Fruit fly (Drosophila melanogaster) whole organism, embryonic: ENCODE data around the gene SPH93.

ENCODE experiments used
- Aef1 ChIP-seq: fragments of 200-800 bp; sonication (Bioruptor generic); IDR thresholded peaks from 3 replicates; pipeline ENCODE4 v1.3.6; 2022; ENCODE audit warnings: missing biosample characterization, missing genetic modification characterization
- Bteb2 ChIP-seq: fragments of 200-800 bp; sonication (Bioruptor generic); optimal IDR thresholded peaks from 2 replicates; lab custom pipeline; 2016; ENCODE audit warnings: missing biosample characterization, missing genetic modification characterization
- CG10147 ChIP-seq: fragments of 200-800 bp; sonication (Bioruptor generic); optimal IDR thresholded peaks from 2 replicates; lab custom pipeline; 2019; ENCODE audit warnings: missing biosample characterization, mild to moderate bottlenecking, missing genetic modification characterization, moderate library complexity
- CG10209 ChIP-seq: fragments of 200-800 bp; sonication (Bioruptor generic); optimal IDR thresholded peaks from 3 replicates; lab custom pipeline; 2017; ENCODE audit warnings: missing biosample characterization, mild to moderate bottlenecking, missing genetic modification characterization, missing genetic modification reagents
- CG11247 ChIP-seq: fragments of 200-800 bp; sonication (Bioruptor generic); IDR thresholded peaks from 2 replicates; pipeline ENCODE4 v1.3.6; 2022; ENCODE audit warnings: missing biosample characterization, missing genetic modification characterization
- CG12219 ChIP-seq: fragments of 200-800 bp; sonication (Bioruptor generic); optimal IDR thresholded peaks from 3 replicates; lab custom pipeline; 2018; ENCODE audit warnings: missing biosample characterization, mild to moderate bottlenecking, missing genetic modification characterization
- CG14441 ChIP-seq: fragments of 200-800 bp; sonication (Bioruptor generic); IDR thresholded peaks from 2 replicates; pipeline ENCODE4 v1.3.6; 2022; ENCODE audit warnings: missing biosample characterization, missing genetic modification characterization
- CG17186 ChIP-seq: fragments of 200-800 bp; sonication (Bioruptor generic); optimal IDR thresholded peaks from 3 replicates; lab custom pipeline; 2017; ENCODE audit warnings: missing biosample characterization, missing genetic modification reagents, missing genetic modification characterization
- CG17328 ChIP-seq: fragments of 200-800 bp; sonication (Bioruptor generic); IDR thresholded peaks from 2 replicates; pipeline ENCODE4 v1.3.6; 2022; ENCODE audit warnings: missing biosample characterization, missing genetic modification characterization
- CG17359 ChIP-seq: fragments of 200-800 bp; sonication (Bioruptor generic); optimal IDR thresholded peaks from 3 replicates; lab custom pipeline; 2018; ENCODE audit warnings: missing biosample characterization, mild to moderate bottlenecking, missing genetic modification characterization, moderate library complexity
- CG2116 ChIP-seq: fragments of 200-800 bp; sonication (Bioruptor generic); optimal IDR thresholded peaks from 3 replicates; lab custom pipeline; 2018; ENCODE audit warnings: missing biosample characterization, mild to moderate bottlenecking, missing genetic modification characterization
- CG2120 ChIP-seq: fragments of 200-800 bp; sonication (Bioruptor generic); optimal IDR thresholded peaks from 3 replicates; lab custom pipeline; 2016; ENCODE audit warnings: missing biosample characterization, missing genetic modification characterization
- CG2202 ChIP-seq: fragments of 200-800 bp; sonication (Bioruptor generic); optimal IDR thresholded peaks from 2 replicates; lab custom pipeline; 2018; ENCODE audit warnings: missing biosample characterization, mild to moderate bottlenecking, missing genetic modification characterization
- CG2678 ChIP-seq: fragments of 200-800 bp; sonication (Bioruptor generic); optimal IDR thresholded peaks from 3 replicates; lab custom pipeline; 2019; ENCODE audit warnings: missing biosample characterization, mild to moderate bottlenecking, missing genetic modification characterization, moderate library complexity
- CG32532 ChIP-seq: fragments of 200-800 bp; sonication (Bioruptor generic); IDR thresholded peaks from 2 replicates; pipeline ENCODE4 v1.3.6; 2022; ENCODE audit warnings: missing biosample characterization, missing genetic modification characterization
- CG32767 ChIP-seq: fragments of 200-800 bp; sonication (Bioruptor generic); IDR thresholded peaks from 2 replicates; pipeline ENCODE4 v1.3.6; 2022; ENCODE audit warnings: missing biosample characterization, missing genetic modification characterization
- CG33213 ChIP-seq: fragments of 200-800 bp; sonication (Bioruptor generic); optimal IDR thresholded peaks from 3 replicates; lab custom pipeline; 2016; ENCODE audit warnings: missing biosample characterization, missing genetic modification characterization
- CG4854 ChIP-seq: fragments of 200-800 bp; sonication (Bioruptor generic); optimal IDR thresholded peaks from 2 replicates; lab custom pipeline; 2016; ENCODE audit warnings: missing biosample characterization, missing genetic modification characterization, inconsistent platforms
- CG7357 ChIP-seq: fragments of 200-800 bp; sonication (Bioruptor generic); IDR thresholded peaks from 3 replicates; pipeline ENCODE4 v1.3.6; 2022; ENCODE audit warnings: missing biosample characterization, missing genetic modification characterization
- CG8765 ChIP-seq: fragments of 200-800 bp; sonication (Bioruptor generic); IDR thresholded peaks from 2 replicates; pipeline ENCODE4 v1.3.6; 2022; ENCODE audit warnings: missing biosample characterization, missing genetic modification characterization
- CG9609 ChIP-seq: fragments of 200-800 bp; sonication (Bioruptor generic); optimal IDR thresholded peaks from 3 replicates; lab custom pipeline; 2016; ENCODE audit warnings: missing biosample characterization, missing genetic modification characterization
- CG9876 ChIP-seq: fragments of 200-800 bp; sonication (Bioruptor generic); optimal IDR thresholded peaks from 2 replicates; lab custom pipeline; 2016; ENCODE audit warnings: missing biosample characterization, missing genetic modification characterization
- CoRest ChIP-seq: fragments of 200-800 bp; sonication (Bioruptor generic); optimal IDR thresholded peaks from 3 replicates; lab custom pipeline; 2018; ENCODE audit warnings: missing biosample characterization, mild to moderate bottlenecking, missing genetic modification characterization, moderate library complexity
- Dref ChIP-seq: fragments of 200-800 bp; sonication (Bioruptor generic); IDR thresholded peaks from 2 replicates; pipeline ENCODE4 v1.3.6; 2022; ENCODE audit warnings: missing biosample characterization, missing genetic modification characterization
- Hsf ChIP-seq: fragments of 200-800 bp; sonication (Bioruptor generic); optimal IDR thresholded peaks from 3 replicates; lab custom pipeline; 2016; ENCODE audit warnings: missing biosample characterization, missing genetic modification characterization
- Jarid2 ChIP-seq: fragments of 200-800 bp; sonication (Bioruptor generic); optimal IDR thresholded peaks from 3 replicates; lab custom pipeline; 2017; ENCODE audit warnings: mild to moderate bottlenecking, missing biosample characterization, missing genetic modification reagents, missing genetic modification characterization
- Kr ChIP-seq: fragments of 200-800 bp; sonication (Bioruptor generic); optimal IDR thresholded peaks from 2 replicates; lab custom pipeline; 2017; ENCODE audit warnings: missing biosample characterization, mild to moderate bottlenecking, missing genetic modification characterization
- Meics ChIP-seq: fragments of 200-800 bp; sonication (Bioruptor generic); optimal IDR thresholded peaks from 2 replicates; lab custom pipeline; 2017; ENCODE audit warnings: missing biosample characterization, mild to moderate bottlenecking, missing genetic modification characterization
- Sry-δ ChIP-seq: fragments of 200-800 bp; sonication (Bioruptor generic); optimal IDR thresholded peaks from 2 replicates; lab custom pipeline; 2016; ENCODE audit warnings: missing biosample characterization, missing genetic modification characterization
- Vsx1 ChIP-seq: fragments of 200-800 bp; sonication (Bioruptor generic); optimal IDR thresholded peaks from 2 replicates; lab custom pipeline; 2017; ENCODE audit warnings: missing biosample characterization, mild to moderate bottlenecking, missing genetic modification characterization, missing genetic modification reagents
- ac ChIP-seq: fragments of 200-800 bp; sonication (Bioruptor generic); optimal IDR thresholded peaks from 3 replicates; lab custom pipeline; 2017; ENCODE audit warnings: missing biosample characterization, mild to moderate bottlenecking, missing genetic modification characterization
- al ChIP-seq: fragments of 200-800 bp; sonication (Bioruptor generic); IDR thresholded peaks from 2 replicates; pipeline ENCODE4 v1.3.6; 2022; ENCODE audit warnings: missing biosample characterization, missing genetic modification characterization
- bbx ChIP-seq: fragments of 200-800 bp; sonication (Bioruptor generic); IDR thresholded peaks from 2 replicates; pipeline ENCODE4 v1.3.6; 2022; ENCODE audit warnings: missing biosample characterization, missing genetic modification characterization; ENCODE audit not compliant: partially characterized antibody
- br ChIP-seq: fragments of >200 bp; optimal IDR thresholded peaks from 2 replicates; lab custom pipeline; 2017
- chif ChIP-seq, 2 experiments: fragments of 200-800 bp; sonication (Bioruptor generic); optimal IDR thresholded peaks; 3 replicates each; lab custom pipeline; 2016; ENCODE audit warnings: missing biosample characterization in 2 of 2, missing genetic modification characterization in 2 of 2
- dmrt99B ChIP-seq: fragments of 200-800 bp; sonication (Bioruptor generic); optimal IDR thresholded peaks from 2 replicates; lab custom pipeline; 2018; ENCODE audit warnings: missing biosample characterization, mild to moderate bottlenecking, missing genetic modification characterization, moderate library complexity
- fu2 ChIP-seq: fragments of 200-800 bp; sonication (Bioruptor generic); optimal IDR thresholded peaks from 2 replicates; lab custom pipeline; 2016; ENCODE audit warnings: missing biosample characterization, missing genetic modification characterization
- grau ChIP-seq: fragments of 200-800 bp; optimal IDR thresholded peaks from 3 replicates; lab custom pipeline; 2019; ENCODE audit warnings: missing biosample characterization, mild to moderate bottlenecking, missing genetic modification characterization, moderate library complexity
- grn ChIP-seq: fragments of 200-800 bp; sonication (Bioruptor generic); optimal IDR thresholded peaks from 3 replicates; lab custom pipeline; 2017; ENCODE audit warnings: missing biosample characterization, missing genetic modification characterization
- ham ChIP-seq: fragments of 200-800 bp; sonication (Bioruptor generic); IDR thresholded peaks from 2 replicates; pipeline ENCODE4 v1.3.6; 2022; ENCODE audit warnings: missing biosample characterization, missing genetic modification characterization
- jumu ChIP-seq: fragments of 200-800 bp; sonication (Bioruptor generic); optimal IDR thresholded peaks from 3 replicates; lab custom pipeline; 2016; ENCODE audit warnings: missing biosample characterization, missing genetic modification characterization
- lmd ChIP-seq: fragments of 200-800 bp; sonication (Bioruptor generic); IDR thresholded peaks from 2 replicates; pipeline ENCODE4 v1.3.6; 2022; ENCODE audit warnings: missing biosample characterization, missing genetic modification characterization
- nerfin-2 ChIP-seq: fragments of 200-800 bp; sonication (Bioruptor generic); IDR thresholded peaks from 2 replicates; pipeline ENCODE4 v1.3.6; 2022; ENCODE audit warnings: missing biosample characterization, missing genetic modification characterization; ENCODE audit not compliant: partially characterized antibody
- sob ChIP-seq: fragments of 200-800 bp; sonication (Bioruptor generic); IDR thresholded peaks from 2 replicates; pipeline ENCODE4 v1.3.6; 2022; ENCODE audit warnings: missing biosample characterization, missing genetic modification characterization
- tap ChIP-seq: fragments of 200-800 bp; optimal IDR thresholded peaks from 3 replicates; lab custom pipeline; 2019; ENCODE audit warnings: missing biosample characterization, mild to moderate bottlenecking, missing genetic modification characterization, moderate library complexity
- tin ChIP-seq: fragments of 200-800 bp; sonication (Bioruptor generic); optimal IDR thresholded peaks from 3 replicates; lab custom pipeline; 2016; ENCODE audit warnings: missing biosample characterization, missing genetic modification characterization
- tna ChIP-seq: fragments of 200-800 bp; sonication (Bioruptor generic); IDR thresholded peaks from 2 replicates; pipeline ENCODE4 v1.3.6; 2022; ENCODE audit warnings: missing biosample characterization, missing genetic modification characterization; ENCODE audit not compliant: partially characterized antibody
- unc-4 ChIP-seq: fragments of 200-800 bp; sonication (Bioruptor generic); IDR thresholded peaks from 2 replicates; pipeline ENCODE4 v1.3.6; 2022; ENCODE audit warnings: missing biosample characterization, missing genetic modification characterization; ENCODE audit not compliant: partially characterized antibody

SPH93 gene

dm6 chr2L:17429788-17430587, 25.7 kb downstream of the SPH93 start (continued):
- TF ChIP-seq Kr (GFP tag; lab: Kevin White, UChicago) (no peak), tap (tag; lab: Kevin White, UChicago) (peak; percentile 98), CG4854 (GFP tag; lab: Kevin White, UChicago) (no peak), CG10209 (GFP tag; lab: Kevin White, UChicago) (peak; percentile 97), CG2120 (GFP tag; lab: Kevin White, UChicago) (peak; percentile 78), CG33213 (GFP tag; lab: Kevin White, UChicago) (no peak), br (no peak)

- TF ChIP-seq CG9609 (GFP tag; lab: Kevin White, UChicago) (no peak), tin (GFP tag; lab: Kevin White, UChicago) (no peak), bbx (GFP tag; lab: Robert Waterston, UW) (peak; percentile 52; the same call in 1 of the 2 replicates), lmd (GFP tag; lab: Robert Waterston, UW) (no peak), CG32532 (GFP tag; lab: Robert Waterston, UW) (peak; percentile 19; the same call in 1 of the 2 replicates), CG32767 (GFP tag; lab: Robert Waterston, UW) (peak; percentile 49; the same call in 1 of the 2 replicates), ham (GFP tag; lab: Robert Waterston, UW) (no peak), Meics (peak; percentile 10), Aef1 (GFP tag; lab: Robert Waterston, UW) (no peak; the same call in 2 of the 3 replicates), Vsx1 (peak; percentile 37), grau (tag; lab: Kevin White, UChicago) (peak; percentile 5), Bteb2 (GFP tag; lab: Kevin White, UChicago) (no peak), CG10147 (GFP tag; lab: Kevin White, UChicago) (no peak), CG2202 (tag; lab: Kevin White, UChicago) (no peak), CG9876 (GFP tag; lab: Kevin White, UChicago) (no peak), CoRest (no peak), tna (GFP tag; lab: Robert Waterston, UW) (no peak), CG11247 (GFP tag; lab: Robert Waterston, UW) (peak; percentile 39; the same call in 1 of the 2 replicates), CG17359 (tag; lab: Kevin White, UChicago) (peak; percentile 15), CG17186 (no peak), CG14441 (GFP tag; lab: Robert Waterston, UW) (0 out of 2 replicates have a peak, but pooled peaks have one; percentile 28), al (GFP tag; lab: Robert Waterston, UW) (no peak), Jarid2 (peak; percentile 90), CG17328 (GFP tag; lab: Robert Waterston, UW) (no peak), CG2678 (tag; lab: Kevin White, UChicago) (peak; percentile 19), Dref (no peak), CG8765 (GFP tag; lab: Robert Waterston, UW) (no peak), fu2 (no peak), CG7357 (GFP tag; lab: Robert Waterston, UW) (no peak), ac (GFP tag; lab: Kevin White, UChicago) (no peak), jumu (GFP tag; lab: Kevin White, UChicago) (no peak), CG12219 (GFP tag; lab: Kevin White, UChicago) (peak; percentile 21), Sry-δ (GFP tag; lab: Kevin White, UChicago) (no peak), chif (GFP tag; optimal IDR thresholded peaks at IDR 0.05; lab: Kevin White, UChicago) (no peak), unc-4 (GFP tag; lab: Robert Waterston, UW) (no peak), CG2116 (no peak), nerfin-2 (GFP tag; lab: Robert Waterston, UW) (no peak), sob (GFP tag; lab: Robert Waterston, UW) (peak; percentile 43; the same call in 1 of the 2 replicates), dmrt99B (tag; lab: Kevin White, UChicago) (peak; percentile 28), grn (GFP tag; lab: Kevin White, UChicago) (peak; percentile 21), Hsf (GFP tag; lab: Kevin White, UChicago) (no peak)
These were observed 27.7 kb downstream of the SPH93 start for dm6 chr2L:17427929-17428456.
